Worm (Caenorhabditis elegans) whole organism, L4 larva: ENCODE measurements around the gene slc-17.1.

Experiments
- ama-1 ChIP-seq: fragments of 150-350 bp; optimal IDR thresholded peaks from 2 replicates; lab custom pipeline; 2014; ENCODE audit warnings: inconsistent platforms, mixed read lengths
- hif-1 ChIP-seq, 2 experiments: sonication (generic microtip); optimal IDR thresholded peaks; 2 replicates each; lab custom pipeline; 2016 to 2017; ENCODE audit warnings: missing compliant biosample characterization in 2 of 2, missing genetic modification characterization in 2 of 2, missing genetic modification reagents in 2 of 2, missing genotype in 2 of 2, mild to moderate bottlenecking in 1 of 2
- pqm-1 ChIP-seq: sonication (generic microtip); optimal IDR thresholded peaks from 2 replicates; lab custom pipeline; 2017; ENCODE audit warnings: missing biosample characterization, missing genetic modification characterization
- skn-1 ChIP-seq: fragments of 150-350 bp; optimal IDR thresholded peaks from 2 replicates; lab custom pipeline; 2014; ENCODE audit warnings: missing biosample characterization, missing genetic modification characterization

DNA sequence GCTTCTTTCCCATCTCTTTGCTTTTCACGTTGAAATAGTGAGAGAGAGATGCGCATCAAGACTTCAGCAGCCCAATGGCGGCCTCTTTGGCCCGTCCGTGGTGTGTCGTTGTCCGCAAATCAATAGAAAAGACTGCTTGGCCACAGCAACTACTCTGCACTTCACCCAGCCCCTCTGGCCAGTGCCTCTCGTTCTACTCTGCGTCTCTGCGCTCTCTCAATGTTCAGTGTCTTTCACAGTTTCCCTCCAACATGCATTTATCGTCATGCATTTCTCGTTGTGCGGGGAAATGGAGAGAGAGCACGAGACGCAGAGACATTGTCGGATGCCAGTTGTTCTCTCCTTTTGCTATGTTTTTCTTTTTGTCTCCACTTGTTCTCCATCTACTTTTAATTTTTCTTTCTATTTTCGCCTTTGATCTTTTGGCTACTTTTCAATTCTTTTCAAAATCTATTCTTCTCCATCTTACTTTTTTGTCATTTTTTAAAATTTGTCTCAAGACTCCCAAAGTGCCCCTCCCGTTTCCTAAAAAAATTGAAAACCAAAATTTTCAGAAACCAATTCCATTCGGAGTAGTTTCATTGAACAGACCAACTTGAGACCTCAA is 48.9 kb upstream of the slc-17.1 start, which contains the start of gene nhr-1:
- no peak for TF ChIP-seq skn-1
- peak; percentile 14 for TF ChIP-seq pqm-1 (tag; lab: Kevin White, UChicago)
- TF ChIP-seq ama-1, result no peak
- peak; percentile 33 to 83 for TF ChIP-seq hif-1 (tag; optimal IDR thresholded peaks at IDR 0.05; lab: Kevin White, UChicago)
